Fruit fly (Drosophila melanogaster): Measurements from ENCODE around the gene CG6836.

DNA sequence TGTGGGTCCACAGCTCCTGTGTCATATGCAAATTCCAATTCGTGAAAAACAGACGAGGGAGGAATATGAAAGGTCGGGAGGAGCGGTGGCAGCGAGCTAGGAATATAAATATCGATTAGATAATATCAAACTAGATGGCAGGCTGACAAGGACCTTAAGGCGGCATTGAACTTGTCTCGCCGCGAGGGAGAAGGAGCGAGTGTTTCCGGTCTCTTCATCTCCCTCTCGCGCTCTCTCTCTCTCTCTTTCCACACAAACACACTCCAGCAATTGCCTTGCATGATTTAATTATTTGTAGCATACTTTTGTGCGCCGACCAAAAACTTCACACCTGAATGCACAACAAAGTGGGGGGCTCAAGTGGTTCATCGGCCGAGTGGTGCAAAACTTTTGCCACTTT is 3.5 kb upstream of the CG6836 start:
- TF ChIP-seq Ets98B (GFP tag; IDR thresholded peaks at IDR 0.05): no peak
- no peak for TF ChIP-seq CG15710 (tag; optimal IDR thresholded peaks at IDR 0.05)
- TF ChIP-seq Snoo (tag; optimal IDR thresholded peaks at IDR 0.05): no peak
- TF ChIP-seq Pif1B (GFP tag; optimal IDR thresholded peaks at IDR 0.05): no peak
- no peak for TF ChIP-seq CG32121 (GFP tag; IDR thresholded peaks at IDR 0.05)
- TF ChIP-seq CG8159 (tag; optimal IDR thresholded peaks at IDR 0.05): no peak

Data from whole organism, pupa.